Worm (Caenorhabditis elegans) whole organism, mixed stage, embryonic: Measurements from ENCODE around the gene C08E3.14.

Experiments
- ceh-39 ChIP-seq: fragments of 150-350 bp; optimal IDR thresholded peaks from 2 replicates; lab custom pipeline; 2014; ENCODE audit warnings: missing biosample characterization, missing genetic modification characterization
- mab-5 ChIP-seq: fragments of 150-350 bp; optimal IDR thresholded peaks from 2 replicates; lab custom pipeline; 2014; ENCODE audit warnings: missing biosample characterization, missing genetic modification characterization
- nhr-28 ChIP-seq: fragments of 150-350 bp; optimal IDR thresholded peaks from 2 replicates; lab custom pipeline; 2014; ENCODE audit warnings: missing biosample characterization, missing genetic modification characterization
- unc-62 ChIP-seq: fragments of 150-350 bp; optimal IDR thresholded peaks from 2 replicates; lab custom pipeline; 2014; ENCODE audit warnings: missing biosample characterization, missing genetic modification reagents, missing genetic modification characterization

DNA sequence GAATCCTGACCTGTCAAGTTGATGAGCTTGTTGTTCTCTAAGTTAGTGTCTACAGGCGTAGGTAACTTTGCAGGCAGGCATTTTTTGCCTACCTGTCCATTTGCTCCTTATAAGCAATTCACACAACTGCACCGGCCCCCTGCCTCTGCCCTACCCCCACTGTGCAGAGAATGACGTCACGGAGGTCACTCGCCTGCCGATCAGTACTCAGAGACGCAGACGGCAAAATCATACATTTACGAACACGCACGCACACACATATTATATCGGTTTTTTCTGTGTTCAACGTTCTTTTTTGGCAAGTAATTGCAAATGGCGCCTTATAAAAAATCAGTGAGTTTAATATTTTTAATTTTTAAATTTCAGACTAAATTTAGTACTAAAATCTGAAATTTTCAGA lies 37.8 kb downstream of the C08E3.14 start, which contains the start of gene duxl-1:
- TF ChIP-seq ceh-39 (tag; lab: Kevin White, UChicago) = peak; percentile 93
- no peak for TF ChIP-seq unc-62 (GFP tag; lab: Kevin White, UChicago)
- TF ChIP-seq nhr-28 (tag; lab: Kevin White, UChicago) = no peak
- TF ChIP-seq mab-5 (tag; lab: Kevin White, UChicago) = no peak
